Fruit fly (Drosophila melanogaster) whole organism, prepupa: ENCODE data around the gene CG32437.

Experiments used
- CG11762 ChIP-seq: fragments of 200-800 bp; sonication (Bioruptor generic); optimal IDR thresholded peaks from 3 replicates; lab custom pipeline; 2016; ENCODE audit warnings: missing biosample characterization, missing genetic modification characterization; ENCODE audit not compliant: insufficient read depth
- CG1621 ChIP-seq: fragments of 200-800 bp; sonication (Bioruptor generic); optimal IDR thresholded peaks from 3 replicates; lab custom pipeline; 2018; ENCODE audit warnings: missing biosample characterization, mild to moderate bottlenecking, missing genetic modification characterization
- CG16779 ChIP-seq: fragments of 200-800 bp; sonication (Bioruptor generic); optimal IDR thresholded peaks from 3 replicates; lab custom pipeline; 2017; ENCODE audit warnings: missing biosample characterization, mild to moderate bottlenecking, missing genetic modification characterization
- CG31627 ChIP-seq: fragments of 200-800 bp; sonication (Bioruptor generic); optimal IDR thresholded peaks from 3 replicates; lab custom pipeline; 2016; ENCODE audit warnings: missing biosample characterization, missing genetic modification characterization
- CG32006 ChIP-seq: fragments of 200-800 bp; sonication (Bioruptor generic); optimal IDR thresholded peaks from 3 replicates; lab custom pipeline; 2017; ENCODE audit warnings: missing biosample characterization, mild to moderate bottlenecking, missing genetic modification characterization
- CG34406 ChIP-seq: fragments of 200-800 bp; sonication (Bioruptor generic); optimal IDR thresholded peaks from 3 replicates; lab custom pipeline; 2016; ENCODE audit warnings: missing biosample characterization, missing genetic modification characterization
- CG6276 ChIP-seq: fragments of 200-800 bp; sonication (Bioruptor generic); optimal IDR thresholded peaks from 2 replicates; lab custom pipeline; 2017; ENCODE audit warnings: missing biosample characterization, mild to moderate bottlenecking, missing genetic modification characterization
- CG6808 ChIP-seq: fragments of 200-800 bp; sonication (Bioruptor generic); optimal IDR thresholded peaks from 3 replicates; lab custom pipeline; 2017; ENCODE audit warnings: missing biosample characterization, missing genetic modification characterization, mild to moderate bottlenecking, moderate library complexity, missing genetic modification reagents
- CG8632 ChIP-seq: fragments of 200-800 bp; sonication (Bioruptor generic); optimal IDR thresholded peaks from 3 replicates; lab custom pipeline; 2016; ENCODE audit warnings: missing biosample characterization, missing genetic modification characterization
- CG9139 ChIP-seq: fragments of 200-800 bp; sonication (Bioruptor generic); optimal IDR thresholded peaks from 3 replicates; lab custom pipeline; 2017; ENCODE audit warnings: missing biosample characterization, mild to moderate bottlenecking, missing genetic modification characterization
- Ets96B ChIP-seq: fragments of 200-800 bp; optimal IDR thresholded peaks from 2 replicates; lab custom pipeline; 2019; ENCODE audit warnings: missing biosample characterization, mild to moderate bottlenecking, missing genetic modification characterization, moderate library complexity
- Gug ChIP-seq: fragments of 200-800 bp; sonication (Bioruptor generic); IDR thresholded peaks from 2 replicates; pipeline ENCODE4 v1.3.6; 2022; ENCODE audit warnings: missing biosample characterization, missing genetic modification characterization
- Sox102F ChIP-seq: fragments of 200-800 bp; sonication (Bioruptor generic); optimal IDR thresholded peaks from 2 replicates; lab custom pipeline; 2016; ENCODE audit warnings: missing biosample characterization, mild to moderate bottlenecking, missing genetic modification characterization
- achi ChIP-seq: fragments of 200-800 bp; sonication (Bioruptor generic); optimal IDR thresholded peaks from 3 replicates; lab custom pipeline; 2016; ENCODE audit warnings: missing biosample characterization, missing genetic modification characterization
- dac ChIP-seq: fragments of 200-800 bp; sonication (Bioruptor generic); optimal IDR thresholded peaks from 2 replicates; lab custom pipeline; 2017; ENCODE audit warnings: missing biosample characterization, mild to moderate bottlenecking, missing genetic modification characterization
- fd59A ChIP-seq: fragments of 200-800 bp; sonication (Bioruptor generic); optimal IDR thresholded peaks from 2 replicates; lab custom pipeline; 2017; ENCODE audit warnings: missing biosample characterization, mild to moderate bottlenecking, missing genetic modification characterization, missing genetic modification reagents
- pdm3 ChIP-seq: fragments of 200-800 bp; sonication (Bioruptor generic); optimal IDR thresholded peaks from 3 replicates; lab custom pipeline; 2016; ENCODE audit warnings: missing biosample characterization, missing genetic modification characterization
- spab ChIP-seq: fragments of 200-800 bp; sonication (Bioruptor generic); optimal IDR thresholded peaks from 2 replicates; lab custom pipeline; 2017; ENCODE audit warnings: missing biosample characterization, mild to moderate bottlenecking, missing genetic modification characterization, missing genetic modification reagents

CG32437 gene

dm6 chr3L:21400206-21400605 lies 42.7 kb downstream of the CG32437 start:
- no peak for TF ChIP-seq CG6808 (GFP tag; lab: Kevin White, UChicago)
- no peak for TF ChIP-seq achi
- peak; percentile 35 for TF ChIP-seq CG32006 (GFP tag; lab: Kevin White, UChicago)
- TF ChIP-seq, all 60 proteins: peak for 1

DNA sequence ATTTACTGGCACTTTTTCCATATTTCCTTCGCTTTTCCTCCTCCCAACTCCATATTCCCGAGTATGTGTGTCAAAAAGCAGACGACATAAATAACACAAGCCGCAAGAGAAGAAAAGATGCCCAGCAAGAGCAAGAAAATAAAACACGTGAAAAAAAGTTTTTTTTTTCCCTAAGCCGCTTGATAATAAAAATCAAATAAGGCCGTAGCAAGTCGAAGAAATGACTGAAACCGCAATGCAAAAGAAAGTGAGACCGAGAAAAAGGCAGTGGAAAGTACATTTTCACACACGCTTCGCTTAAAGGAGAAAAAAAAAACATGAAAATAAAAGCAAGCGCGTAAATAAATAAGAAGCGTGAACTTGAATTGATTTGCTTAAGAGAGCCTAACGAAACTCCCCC lies 45.1 kb downstream of the CG32437 start:
- no peak for TF ChIP-seq CG8632 (GFP tag; lab: Kevin White, UChicago)
- no peak for TF ChIP-seq spab (GFP tag; lab: Kevin White, UChicago)
- no peak for TF ChIP-seq CG6276 (GFP tag; lab: Kevin White, UChicago)
- no peak for TF ChIP-seq CG34406 (GFP tag; lab: Kevin White, UChicago)
- TF ChIP-seq pdm3 = no peak
- TF ChIP-seq CG1621 (tag; lab: Kevin White, UChicago) = no peak
- no peak for TF ChIP-seq Gug (GFP tag; lab: Robert Waterston, UW)
- no peak for TF ChIP-seq Sox102F (GFP tag; lab: Kevin White, UChicago)
- TF ChIP-seq CG11762 (GFP tag; lab: Kevin White, UChicago) = no peak
- TF ChIP-seq CG16779 (tag; lab: Kevin White, UChicago) = no peak
- no peak for TF ChIP-seq CG9139
- no peak for TF ChIP-seq Ets96B
- TF ChIP-seq dac (GFP tag; lab: Kevin White, UChicago) = no peak
- TF ChIP-seq, all 60 proteins: peak for 0

DNA sequence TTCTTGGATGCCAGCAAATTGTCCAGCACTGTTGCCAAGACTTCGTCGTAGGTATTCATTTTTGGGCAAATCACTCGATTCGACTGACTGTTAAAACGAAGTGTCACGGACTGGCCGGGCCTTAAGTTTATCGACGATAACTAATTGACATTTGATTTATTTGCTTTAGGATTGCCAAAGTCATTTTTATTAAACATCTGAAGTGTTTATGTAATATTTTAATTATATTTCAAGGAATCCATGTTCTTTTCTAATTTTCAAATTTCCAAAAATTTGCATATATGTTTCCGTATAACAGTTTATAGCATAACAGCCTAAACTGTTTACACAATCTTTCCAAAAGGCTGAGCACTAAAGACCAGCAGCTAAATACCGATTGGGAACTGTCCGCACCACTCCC lies 49.2 kb downstream of the CG32437 start, which contains the start of gene sa:
TSS of gene sa (minus strand) at position 101 of the 400 bp plus-strand sequence.
- TF ChIP-seq fd59A (GFP tag; lab: Kevin White, UChicago) (no peak), CG11762 (GFP tag; lab: Kevin White, UChicago) (no peak), CG31627 (GFP tag; lab: Kevin White, UChicago) (no peak)
